Worm (Caenorhabditis elegans): ENCODE measurements around the gene Y38A10A.2.

Y38A10A.2 gene

DNA sequence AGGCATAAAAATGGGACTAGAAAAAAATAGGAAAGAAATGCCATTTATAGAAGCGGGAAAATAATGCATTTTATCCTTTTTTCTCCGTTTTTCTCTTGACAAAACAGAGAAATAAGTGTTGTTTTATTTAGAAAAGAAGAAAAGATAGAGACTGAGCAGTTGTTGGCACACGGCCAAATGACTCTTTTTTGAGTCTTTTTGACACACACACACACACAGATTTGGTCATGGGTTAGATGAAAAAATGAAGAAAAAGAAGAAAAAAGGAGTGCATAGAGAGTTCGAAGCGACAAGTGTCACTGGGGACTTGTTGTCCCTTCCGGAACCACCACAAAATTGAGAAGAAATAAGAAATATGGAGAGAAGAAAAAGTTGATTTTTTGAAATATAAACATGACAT is 29.7 kb downstream of the Y38A10A.2 start:
- TF ChIP-seq sptf-2 (GFP tag; optimal IDR thresholded peaks at IDR 0.05), result no peak
- TF ChIP-seq T26A5.8 (tag; optimal IDR thresholded peaks at IDR 0.05), result no peak
- no peak for TF ChIP-seq akir-1 (GFP tag; optimal IDR thresholded peaks at IDR 0.05)
- no peak for TF ChIP-seq B0035.1 (tag; optimal IDR thresholded peaks at IDR 0.05)
- TF ChIP-seq die-1 (tag; optimal IDR thresholded peaks at IDR 0.05), result no peak
- no peak for TF ChIP-seq attf-6 (GFP tag; IDR thresholded peaks at IDR 0.05)
- TF ChIP-seq ceh-58 (GFP tag; IDR thresholded peaks at IDR 0.05), result no peak
- no peak for TF ChIP-seq F10E7.11 (tag; optimal IDR thresholded peaks at IDR 0.05)
- TF ChIP-seq tlf-1 (GFP tag; optimal IDR thresholded peaks at IDR 0.05), result no peak
- no peak for TF ChIP-seq aptf-3 (GFP tag; IDR thresholded peaks at IDR 0.05)

DNA sequence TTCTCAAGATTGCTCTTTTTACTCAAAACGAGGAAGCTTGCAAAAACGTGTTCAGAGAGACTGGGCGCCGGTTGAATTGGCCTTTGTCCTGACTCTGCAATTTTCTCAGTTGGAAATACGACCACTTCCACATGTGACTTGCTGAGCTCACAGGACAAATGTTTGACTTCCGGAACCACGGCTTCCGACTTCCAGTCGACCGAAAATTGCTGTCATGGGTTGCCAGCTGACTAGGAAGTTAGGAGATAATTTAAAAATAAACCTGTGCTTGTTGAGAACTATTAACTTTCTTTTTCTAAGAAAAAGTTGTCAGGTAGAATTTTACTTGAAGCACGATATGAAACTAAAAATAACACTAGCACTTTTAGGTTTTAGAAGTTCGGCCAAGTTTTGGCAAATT is 31.6 kb downstream of the Y38A10A.2 start:
- TF ChIP-seq athp-1 (tag; optimal IDR thresholded peaks at IDR 0.05), result no peak
- no peak for TF ChIP-seq mel-28 (tag; optimal IDR thresholded peaks at IDR 0.05; ENCODE audit: borderline replicate concordance)
- TF ChIP-seq zfh-2 (GFP tag; conservative IDR thresholded peaks at IDR 0.05), result no peak
- TF ChIP-seq ceh-40 (GFP tag; IDR thresholded peaks at IDR 0.05), result no peak
- no peak for TF ChIP-seq him-1 (tag; optimal IDR thresholded peaks at IDR 0.05)
- no peak for TF ChIP-seq ccch-3 (GFP tag; optimal IDR thresholded peaks at IDR 0.05)
- TF ChIP-seq unc-62 (GFP tag; optimal IDR thresholded peaks at IDR 0.05), result no peak
- TF ChIP-seq rec-8 (tag; optimal IDR thresholded peaks at IDR 0.05), result no peak
- no peak for TF ChIP-seq attf-6 (GFP tag; IDR thresholded peaks at IDR 0.05)
- no peak for TF ChIP-seq T07F8.4 (tag; optimal IDR thresholded peaks at IDR 0.05)
- no peak for TF ChIP-seq hmg-1.2 (GFP tag; IDR thresholded peaks at IDR 0.05)
- TF ChIP-seq Y67H2A.10 (GFP tag; conservative IDR thresholded peaks at IDR 0.05), result no peak

DNA sequence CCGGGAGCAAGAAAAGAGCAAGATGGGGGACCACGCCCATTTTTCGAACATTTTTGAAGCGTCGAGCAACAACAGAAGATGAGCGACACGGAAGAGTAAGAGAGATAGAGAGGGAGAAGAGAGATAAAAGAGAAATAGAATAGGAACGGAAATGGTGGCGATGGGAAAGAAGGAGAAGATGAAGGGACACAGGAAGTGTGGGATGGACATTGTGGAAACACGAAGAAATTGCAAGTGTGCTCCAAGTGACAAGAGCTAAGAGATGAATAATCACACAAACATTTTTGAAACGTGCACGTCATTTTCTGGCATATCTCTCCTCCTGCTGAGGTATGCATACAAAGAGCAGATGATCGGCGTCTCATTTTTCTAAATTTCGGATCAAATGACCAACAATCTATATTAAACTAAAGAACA is 32.7 kb downstream of the Y38A10A.2 start:
- TF ChIP-seq mcd-1 (GFP tag; IDR thresholded peaks at IDR 0.05), result 0 out of 2 replicates have a peak, but pooled peaks have one; percentile 28
- TF ChIP-seq nfyb-1 (GFP tag; IDR thresholded peaks at IDR 0.05), result 0 out of 2 replicates have a peak, but pooled peaks have one; percentile 16
- TF ChIP-seq zfh-2 (GFP tag; conservative IDR thresholded peaks at IDR 0.05), result peak; percentile 46
- no peak for TF ChIP-seq hmg-20 (GFP tag; IDR thresholded peaks at IDR 0.05)
- no peak for TF ChIP-seq cebp-1 (GFP tag; IDR thresholded peaks at IDR 0.05)
- peak; percentile 17 for TF ChIP-seq cebp-1 (tag; optimal IDR thresholded peaks at IDR 0.05)
- peak; percentile 58 for TF ChIP-seq K12H6.12 (tag; optimal IDR thresholded peaks at IDR 0.05)
- no peak for TF ChIP-seq snpc-4 (GFP tag; optimal IDR thresholded peaks at IDR 0.05)
- TF ChIP-seq snpc-4 (tag; optimal IDR thresholded peaks at IDR 0.05), result no peak
- TF ChIP-seq D2030.7 (GFP tag; IDR thresholded peaks at IDR 0.05), result no peak
- peak in 1 of 3 experiments; percentile 49 for TF ChIP-seq lin-35 (GFP tag; optimal IDR thresholded peaks at IDR 0.05)
- no peak for TF ChIP-seq egl-44 (GFP tag; IDR thresholded peaks at IDR 0.05)

DNA sequence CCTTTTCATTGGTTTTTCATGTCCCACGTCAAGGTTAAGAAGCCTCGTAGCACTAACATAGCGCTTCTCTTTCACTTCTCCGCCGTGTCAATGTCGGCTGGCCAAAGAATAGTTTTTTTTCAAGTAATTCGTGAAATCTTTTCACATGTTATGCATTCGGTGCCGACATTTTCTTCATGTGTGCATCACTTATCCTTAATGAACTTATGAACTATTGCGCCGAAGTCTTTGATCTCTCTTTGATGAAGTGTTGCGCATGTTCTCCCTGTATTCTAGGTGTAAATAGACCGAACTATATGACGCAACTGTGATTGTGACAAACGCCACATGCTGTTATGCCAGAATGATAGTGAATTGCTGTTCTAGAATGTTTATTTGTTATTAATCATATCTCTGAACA is 41.2 kb downstream of the Y38A10A.2 start:
- no peak for TF ChIP-seq akir-1 (GFP tag; optimal IDR thresholded peaks at IDR 0.05)
- TF ChIP-seq xnd-1 (tag; optimal IDR thresholded peaks at IDR 0.05), result no peak
- TF ChIP-seq attf-3 (GFP tag; conservative IDR thresholded peaks at IDR 0.05), result no peak
- no peak for TF ChIP-seq D2030.7 (GFP tag; IDR thresholded peaks at IDR 0.05)
- no peak for TF ChIP-seq B0035.1 (tag; optimal IDR thresholded peaks at IDR 0.05)
- TF ChIP-seq ekl-4 (GFP tag; IDR thresholded peaks at IDR 0.05), result no peak
- TF ChIP-seq F49E8.2 (tag; optimal IDR thresholded peaks at IDR 0.05; ENCODE audit: insufficient read depth), result no peak
- no peak for TF ChIP-seq ama-1 (optimal IDR thresholded peaks at IDR 0.05)
- no peak for TF ChIP-seq ama-1 (GFP tag; optimal IDR thresholded peaks at IDR 0.05)
- no peak for TF ChIP-seq dpl-1 (GFP tag; optimal IDR thresholded peaks at IDR 0.05)
- no peak for TF ChIP-seq madf-3 (GFP tag; IDR thresholded peaks at IDR 0.05)
- no peak for TF ChIP-seq T07F8.4 (tag; optimal IDR thresholded peaks at IDR 0.05)
- TF ChIP-seq egrh-3 (GFP tag; IDR thresholded peaks at IDR 0.05), result no peak
- TF ChIP-seq lin-35 (GFP tag; optimal IDR thresholded peaks at IDR 0.05), result no peak
- TF ChIP-seq F55B11.4 (tag; optimal IDR thresholded peaks at IDR 0.05; ENCODE audit: borderline replicate concordance, insufficient read depth), result no peak
- TF ChIP-seq madf-10 (tag; optimal IDR thresholded peaks at IDR 0.05), result no peak
- TF ChIP-seq lsl-1 (GFP tag; optimal IDR thresholded peaks at IDR 0.05), result no peak
- TF ChIP-seq cebp-2 (GFP tag; IDR thresholded peaks at IDR 0.05), result no peak
